Worm (Caenorhabditis elegans) whole organism, L4/young adult: ENCODE results near the gene jmjd-3.3.

Experiments
- W03F9.2 ChIP-seq: fragments of 150-350 bp; optimal IDR thresholded peaks from 2 replicates; lab custom pipeline; 2014; ENCODE audit warnings: missing biosample characterization, missing genetic modification characterization
- him-1 ChIP-seq: sonication (generic microtip); optimal IDR thresholded peaks from 2 replicates; lab custom pipeline; 2016; ENCODE audit warnings: missing genotype, missing genetic modification reagents, missing genetic modification characterization, missing compliant biosample characterization

DNA sequence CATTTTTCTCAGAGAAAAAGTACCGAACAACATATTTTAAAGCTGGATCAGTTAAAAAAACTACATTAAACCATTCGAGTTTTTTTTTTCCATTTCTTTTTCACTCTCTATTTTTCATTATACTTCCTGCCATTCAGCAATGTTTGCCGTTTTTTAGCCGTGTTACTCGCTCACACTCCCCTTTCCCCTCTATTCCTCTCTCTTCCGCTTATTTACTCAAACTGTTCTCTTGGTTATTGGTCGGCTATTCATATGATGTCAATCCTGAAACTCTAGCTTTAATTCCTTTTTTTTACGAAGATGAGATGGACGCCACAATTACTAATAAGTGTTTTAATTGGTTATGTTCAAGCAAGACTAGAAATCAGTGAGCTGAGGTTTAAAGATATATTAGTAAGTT is 35.6 kb downstream of the jmjd-3.3 start, which contains the start of gene tre-4:
- TF ChIP-seq W03F9.2 (tag; lab: Kevin White, UChicago) (no peak), him-1 (tag; lab: Kevin White, UChicago) (no peak)
